Fruit fly (Drosophila melanogaster): ENCODE measurements around the gene CG32192.

CG32192 gene

dm6 chr3L:18003054-18003871 lies 36.9 kb upstream of the CG32192 start:
- peak; percentile 96 for TF ChIP-seq noc (tag; optimal IDR thresholded peaks at IDR 0.05)

dm6 chr3L:18003872-18004149 lies 36.3 kb upstream of the CG32192 start:
- no peak for TF ChIP-seq noc (tag; optimal IDR thresholded peaks at IDR 0.05)

- TF ChIP-seq noc (tag; optimal IDR thresholded peaks at IDR 0.05): no peak
Observed at dm6 chr3L:18004544-18005054, 35.5 kb upstream of the CG32192 start.

dm6 chr3L:18005055-18005874 lies 34.9 kb upstream of the CG32192 start:
- TF ChIP-seq noc (tag; optimal IDR thresholded peaks at IDR 0.05): peak; percentile 68

dm6 chr3L:18006347-18006746 lies 33.8 kb upstream of the CG32192 start:
- TF ChIP-seq noc (tag; optimal IDR thresholded peaks at IDR 0.05): no peak

dm6 chr3L:18007413-18008164 lies 32.5 kb upstream of the CG32192 start:
- TF ChIP-seq noc (tag; optimal IDR thresholded peaks at IDR 0.05): peak; percentile 5

- no peak for TF ChIP-seq noc (tag; optimal IDR thresholded peaks at IDR 0.05)
Observed at dm6 chr3L:18008747-18009383, 31.3 kb upstream of the CG32192 start.

- TF ChIP-seq noc (tag; optimal IDR thresholded peaks at IDR 0.05): no peak
Observed at dm6 chr3L:18010418-18010883, 29.7 kb upstream of the CG32192 start.

- TF ChIP-seq noc (tag; optimal IDR thresholded peaks at IDR 0.05): no peak
Observed at dm6 chr3L:18011715-18012512, 28.2 kb upstream of the CG32192 start.

- no peak for TF ChIP-seq noc (tag; optimal IDR thresholded peaks at IDR 0.05)
Observed at dm6 chr3L:18012775-18013174, 27.3 kb upstream of the CG32192 start.

dm6 chr3L:18013186-18013921 lies 26.8 kb upstream of the CG32192 start:
- no peak for TF ChIP-seq noc (tag; optimal IDR thresholded peaks at IDR 0.05)

dm6 chr3L:18014290-18014689 lies 25.8 kb upstream of the CG32192 start:
- no peak for TF ChIP-seq noc (tag; optimal IDR thresholded peaks at IDR 0.05)

- no peak for TF ChIP-seq noc (tag; optimal IDR thresholded peaks at IDR 0.05)
Observed at dm6 chr3L:18015171-18015944, 24.8 kb upstream of the CG32192 start.
